Worm (Caenorhabditis elegans): ENCODE data around the gene T02D1.9.

- TF ChIP-seq ceh-83 (GFP tag; optimal IDR thresholded peaks at IDR 0.05) (no peak), unc-62 (GFP tag; optimal IDR thresholded peaks at IDR 0.05) (no peak), sem-2 (GFP tag; optimal IDR thresholded peaks at IDR 0.05) (no peak), pha-4 (tag; optimal IDR thresholded peaks at IDR 0.05) (peak; percentile 38), mab-5 (tag; optimal IDR thresholded peaks at IDR 0.05) (no peak), drap-1 (GFP tag; optimal IDR thresholded peaks at IDR 0.05) (no peak), sptf-1 (tag; optimal IDR thresholded peaks at IDR 0.05) (no peak), tbx-8 (GFP tag; optimal IDR thresholded peaks at IDR 0.05) (no peak)
Measured at ce11 chrIV:17380061-17380680, 27.2 kb downstream of the T02D1.9 start, which contains the start of the genes C30H6.9 and dlat-2.

All from whole organism, mixed stage, embryonic.